Fruit fly (Drosophila melanogaster) whole organism, embryonic: Measurements from ENCODE around the gene Cad96Cb.

Source experiments
- Atf-2 ChIP-seq: fragments of 200-800 bp; sonication (Bioruptor generic); optimal IDR thresholded peaks from 2 replicates; lab custom pipeline; 2016; ENCODE audit warnings: missing biosample characterization, missing genetic modification characterization
- B-H2 ChIP-seq: fragments of 200-800 bp; sonication (Bioruptor generic); optimal IDR thresholded peaks from 2 replicates; lab custom pipeline; 2018; ENCODE audit warnings: missing biosample characterization, mild to moderate bottlenecking, missing genetic modification characterization
- BEAF-32 ChIP-seq: fragments of 200-800 bp; sonication (Bioruptor generic); optimal IDR thresholded peaks from 3 replicates; lab custom pipeline; 2017; ENCODE audit warnings: missing biosample characterization, missing genetic modification characterization, mild to moderate bottlenecking, moderate library complexity, missing genetic modification reagents
- Blimp-1 ChIP-seq: fragments of 200-800 bp; sonication (Bioruptor generic); optimal IDR thresholded peaks from 3 replicates; lab custom pipeline; 2018; ENCODE audit warnings: missing biosample characterization, missing genetic modification characterization, mild to moderate bottlenecking, moderate library complexity, missing genetic modification reagents
- Bteb2 ChIP-seq: fragments of 200-800 bp; sonication (Bioruptor generic); optimal IDR thresholded peaks from 2 replicates; lab custom pipeline; 2016; ENCODE audit warnings: missing biosample characterization, missing genetic modification characterization
- CG10321 ChIP-seq: fragments of 200-800 bp; sonication (Bioruptor generic); IDR thresholded peaks from 2 replicates; pipeline ENCODE4 v1.3.6; 2022; ENCODE audit warnings: missing biosample characterization, missing genetic modification characterization
- CG10431 ChIP-seq: fragments of 200-800 bp; sonication (Bioruptor generic); optimal IDR thresholded peaks from 3 replicates; lab custom pipeline; 2018; ENCODE audit warnings: missing biosample characterization, mild to moderate bottlenecking, missing genetic modification characterization
- CG10462 ChIP-seq: fragments of 200-800 bp; sonication (Bioruptor generic); optimal IDR thresholded peaks from 2 replicates; lab custom pipeline; 2016; ENCODE audit warnings: missing biosample characterization, missing genetic modification characterization
- CG10654 ChIP-seq: fragments of 200-800 bp; sonication (Bioruptor generic); optimal IDR thresholded peaks from 2 replicates; lab custom pipeline; 2016; ENCODE audit warnings: missing biosample characterization, missing genetic modification characterization
- CG14667 ChIP-seq: fragments of 200-800 bp; sonication (Bioruptor generic); IDR thresholded peaks from 2 replicates; pipeline ENCODE4 v1.3.6; 2022; ENCODE audit warnings: missing biosample characterization, missing genetic modification characterization
- CG15479 ChIP-seq: fragments of 200-800 bp; sonication (Bioruptor generic); optimal IDR thresholded peaks from 3 replicates; lab custom pipeline; 2019; ENCODE audit warnings: missing biosample characterization, mild to moderate bottlenecking, missing genetic modification characterization, moderate library complexity
- CG18262 ChIP-seq: fragments of 200-800 bp; optimal IDR thresholded peaks from 3 replicates; lab custom pipeline; 2019; ENCODE audit warnings: missing biosample characterization, mild to moderate bottlenecking, missing genetic modification characterization, moderate library complexity
- CG18599 ChIP-seq: fragments of 200-800 bp; sonication (Bioruptor generic); optimal IDR thresholded peaks from 3 replicates; lab custom pipeline; 2017; ENCODE audit warnings: missing biosample characterization, missing genetic modification characterization, mild to moderate bottlenecking, moderate library complexity, missing genetic modification reagents
- CG2678 ChIP-seq: fragments of 200-800 bp; sonication (Bioruptor generic); optimal IDR thresholded peaks from 3 replicates; lab custom pipeline; 2019; ENCODE audit warnings: missing biosample characterization, mild to moderate bottlenecking, missing genetic modification characterization, moderate library complexity
- CG31224 ChIP-seq: fragments of 200-800 bp; sonication (Bioruptor generic); IDR thresholded peaks from 2 replicates; pipeline ENCODE4 v1.3.6; 2022; ENCODE audit warnings: missing biosample characterization, missing genetic modification characterization
- CG33213 ChIP-seq: fragments of 200-800 bp; sonication (Bioruptor generic); optimal IDR thresholded peaks from 3 replicates; lab custom pipeline; 2016; ENCODE audit warnings: missing biosample characterization, missing genetic modification characterization
- CG8478 ChIP-seq: fragments of >200 bp; optimal IDR thresholded peaks from 2 replicates; lab custom pipeline; 2018
- CG9609 ChIP-seq: fragments of 200-800 bp; sonication (Bioruptor generic); optimal IDR thresholded peaks from 3 replicates; lab custom pipeline; 2016; ENCODE audit warnings: missing biosample characterization, missing genetic modification characterization
- CkIIα-i1 ChIP-seq: fragments of 200-800 bp; sonication (Bioruptor generic); IDR thresholded peaks from 2 replicates; pipeline ENCODE4 v1.3.6; 2022; ENCODE audit warnings: missing biosample characterization, missing genetic modification characterization
- Doc3 ChIP-seq: fragments of 200-800 bp; sonication (Bioruptor generic); IDR thresholded peaks from 3 replicates; pipeline ENCODE4 v1.3.6; 2022; ENCODE audit warnings: missing biosample characterization, missing genetic modification characterization; ENCODE audit not compliant: partially characterized antibody
- ERR ChIP-seq: fragments of 200-800 bp; sonication (Bioruptor generic); optimal IDR thresholded peaks from 2 replicates; lab custom pipeline; 2016; ENCODE audit warnings: missing biosample characterization, missing genetic modification characterization
- Hr3 ChIP-seq: fragments of 200-800 bp; sonication (Bioruptor generic); optimal IDR thresholded peaks from 3 replicates; lab custom pipeline; 2016; ENCODE audit warnings: missing biosample characterization, missing genetic modification characterization
- Hsf ChIP-seq: fragments of 200-800 bp; sonication (Bioruptor generic); optimal IDR thresholded peaks from 3 replicates; lab custom pipeline; 2016; ENCODE audit warnings: missing biosample characterization, missing genetic modification characterization
- Max ChIP-seq: fragments of 200-800 bp; sonication (Bioruptor generic); optimal IDR thresholded peaks from 2 replicates; lab custom pipeline; 2016; ENCODE audit warnings: missing biosample characterization, mild to moderate bottlenecking, missing genetic modification characterization
- Mes4 ChIP-seq: fragments of 200-800 bp; sonication (Bioruptor generic); optimal IDR thresholded peaks from 2 replicates; lab custom pipeline; 2016; ENCODE audit warnings: missing biosample characterization, missing genetic modification characterization
- Mrtf ChIP-seq: fragments of 200-800 bp; sonication (Bioruptor generic); IDR thresholded peaks from 3 replicates; pipeline ENCODE4 v1.3.6; 2022; ENCODE audit warnings: missing biosample characterization, missing genetic modification characterization
- Oli ChIP-seq: fragments of 200-800 bp; sonication (Bioruptor generic); optimal IDR thresholded peaks from 2 replicates; lab custom pipeline; 2018; ENCODE audit warnings: missing biosample characterization, mild to moderate bottlenecking, missing genetic modification characterization, moderate library complexity
- Optix ChIP-seq: fragments of 200-800 bp; sonication (Bioruptor generic); IDR thresholded peaks from 3 replicates; pipeline ENCODE4 v1.3.6; 2022; ENCODE audit warnings: missing biosample characterization, missing genetic modification characterization
- Pdp1 ChIP-seq, 2 experiments: fragments of 200-800 bp; sonication (Bioruptor generic); optimal IDR thresholded peaks; 3 replicates each; lab custom pipeline; 2016; ENCODE audit warnings: missing biosample characterization in 2 of 2, missing genetic modification characterization in 2 of 2, mild to moderate bottlenecking in 1 of 2, moderate library complexity in 1 of 2
- Rx ChIP-seq: fragments of 200-800 bp; sonication (Bioruptor generic); IDR thresholded peaks from 2 replicates; pipeline ENCODE4 v1.3.6; 2022; ENCODE audit warnings: missing biosample characterization, missing genetic modification characterization
- Six4 ChIP-seq: fragments of 200-800 bp; sonication (Bioruptor generic); optimal IDR thresholded peaks from 2 replicates; lab custom pipeline; 2016; ENCODE audit warnings: missing biosample characterization, missing genetic modification characterization
- Spps ChIP-seq: fragments of 200-800 bp; sonication (Bioruptor generic); optimal IDR thresholded peaks from 2 replicates; lab custom pipeline; 2018; ENCODE audit warnings: missing biosample characterization, mild to moderate bottlenecking, missing genetic modification characterization
- Sry-δ ChIP-seq: fragments of 200-800 bp; sonication (Bioruptor generic); optimal IDR thresholded peaks from 2 replicates; lab custom pipeline; 2016; ENCODE audit warnings: missing biosample characterization, missing genetic modification characterization
- YL-1 ChIP-seq: fragments of 200-800 bp; sonication (Bioruptor generic); optimal IDR thresholded peaks from 3 replicates; lab custom pipeline; 2017; ENCODE audit warnings: missing biosample characterization, mild to moderate bottlenecking, missing genetic modification characterization
- ab ChIP-seq: fragments of 200-800 bp; sonication (Bioruptor generic); optimal IDR thresholded peaks from 2 replicates; lab custom pipeline; 2016; ENCODE audit warnings: missing biosample characterization, missing genetic modification characterization
- abd-A ChIP-seq: fragments of 200-800 bp; sonication (Bioruptor generic); optimal IDR thresholded peaks from 3 replicates; lab custom pipeline; 2019; ENCODE audit warnings: missing biosample characterization, mild to moderate bottlenecking, missing genetic modification characterization, moderate library complexity
- crp ChIP-seq, 2 experiments: fragments of 200-800 bp; sonication (Bioruptor generic); optimal IDR thresholded peaks; 2 replicates in 1 of 2; 3 replicates in 1 of 2; lab custom pipeline; 2017; ENCODE audit warnings: missing biosample characterization in 2 of 2, missing genetic modification characterization in 2 of 2, mild to moderate bottlenecking in 1 of 2, moderate library complexity in 1 of 2
- dati ChIP-seq: fragments of 200-800 bp; sonication (Bioruptor generic); IDR thresholded peaks from 2 replicates; pipeline ENCODE4 v1.3.6; 2022; ENCODE audit warnings: missing biosample characterization, missing genetic modification characterization
- ems ChIP-seq: fragments of 200-800 bp; sonication (Bioruptor generic); optimal IDR thresholded peaks from 3 replicates; lab custom pipeline; 2016; ENCODE audit warnings: missing biosample characterization, missing genetic modification characterization
- fd64A ChIP-seq: fragments of 200-800 bp; sonication (Bioruptor generic); optimal IDR thresholded peaks from 3 replicates; lab custom pipeline; 2018; ENCODE audit warnings: missing biosample characterization, mild to moderate bottlenecking, missing genetic modification characterization
- gem ChIP-seq: fragments of 200-800 bp; sonication (Bioruptor generic); optimal IDR thresholded peaks from 2 replicates; lab custom pipeline; 2019; ENCODE audit warnings: missing biosample characterization, mild to moderate bottlenecking, missing genetic modification characterization, moderate library complexity
- gt ChIP-seq: fragments of 200-800 bp; sonication (Bioruptor generic); IDR thresholded peaks from 2 replicates; pipeline ENCODE4 v1.3.6; 2022; ENCODE audit warnings: missing biosample characterization, missing genetic modification characterization
- hb ChIP-seq: fragments of 200-800 bp; sonication (Bioruptor generic); IDR thresholded peaks from 3 replicates; pipeline ENCODE4 v1.3.6; 2022; ENCODE audit warnings: missing biosample characterization, missing genetic modification characterization; ENCODE audit not compliant: partially characterized antibody
- lab ChIP-seq: fragments of 200-800 bp; sonication (Bioruptor generic); optimal IDR thresholded peaks from 3 replicates; lab custom pipeline; 2017; ENCODE audit warnings: missing biosample characterization, missing genetic modification characterization, mild to moderate bottlenecking, moderate library complexity, missing genetic modification reagents
- lov ChIP-seq, 2 experiments: fragments of 200-800 bp in 1 of 2; fragments of >200 bp in 1 of 2; sonication (Bioruptor generic) in 1 of 2; IDR thresholded peaks in 1 of 2; optimal IDR thresholded peaks in 1 of 2; 2 replicates in 1 of 2; 3 replicates in 1 of 2; pipeline versions ENCODE4 v1.3.6 to Lab custom; 2017 to 2022; ENCODE audit warnings: missing biosample characterization in 1 of 2, missing genetic modification characterization in 1 of 2
- nmo ChIP-seq: fragments of 200-800 bp; sonication (Bioruptor generic); optimal IDR thresholded peaks from 2 replicates; lab custom pipeline; 2018; ENCODE audit warnings: missing biosample characterization, mild to moderate bottlenecking, missing genetic modification characterization, moderate library complexity
- onecut ChIP-seq: fragments of 200-800 bp; sonication (Bioruptor generic); IDR thresholded peaks from 2 replicates; pipeline ENCODE4 v1.3.6; 2022; ENCODE audit warnings: missing biosample characterization, missing genetic modification characterization
- sisA ChIP-seq: fragments of 200-800 bp; sonication (Bioruptor generic); IDR thresholded peaks from 2 replicates; pipeline ENCODE4 v1.3.6; 2022; ENCODE audit warnings: missing biosample characterization, missing genetic modification characterization
- slou ChIP-seq: fragments of 200-800 bp; sonication (Bioruptor generic); optimal IDR thresholded peaks from 3 replicates; lab custom pipeline; 2016; ENCODE audit warnings: missing biosample characterization, missing genetic modification characterization
- wor ChIP-seq: fragments of 200-800 bp; sonication (Bioruptor generic); IDR thresholded peaks from 2 replicates; pipeline ENCODE4 v1.3.6; 2022; ENCODE audit warnings: missing biosample characterization, missing genetic modification characterization

Gene Cad96Cb

dm6 chr3R:25262322-25262761 is 30.2 kb upstream of the Cad96Cb start, which contains the start of the genes Kdsr and CG11858 (continued):
- no peak for TF ChIP-seq Six4
- TF ChIP-seq Doc3 (GFP tag; lab: Robert Waterston, UW), result no peak
- no peak for TF ChIP-seq Blimp-1 (GFP tag; lab: Kevin White, UChicago)
- no peak for TF ChIP-seq ab (GFP tag; lab: Kevin White, UChicago)
- TF ChIP-seq onecut (GFP tag; lab: Robert Waterston, UW), result no peak; the same call in 1 of the 2 replicates
- peak; percentile 63 to 70 for TF ChIP-seq Pdp1 (GFP tag; optimal IDR thresholded peaks at IDR 0.05; lab: Kevin White, UChicago)
- TF ChIP-seq crp (GFP tag; optimal IDR thresholded peaks at IDR 0.05; lab: Kevin White, UChicago), result peak in 1 of 2 experiments; percentile 49
- TF ChIP-seq Oli, result peak; percentile 46
- no peak for TF ChIP-seq dati (GFP tag; lab: Robert Waterston, UW)
- TF ChIP-seq CkIIα-i1 (GFP tag; lab: Robert Waterston, UW), result no peak
- peak; percentile 42; the same call in 1 of the 2 replicates for TF ChIP-seq CG31224
- peak; percentile 50 for TF ChIP-seq Rx (GFP tag; lab: Robert Waterston, UW)
- TF ChIP-seq BEAF-32 (GFP tag; lab: Kevin White, UChicago), result peak; percentile 52
- peak; percentile 26 for TF ChIP-seq CG9609 (GFP tag; lab: Kevin White, UChicago)
- TF ChIP-seq Hsf, result peak; percentile 70
- TF ChIP-seq CG33213, result peak; percentile 51
- TF ChIP-seq wor (GFP tag; lab: Robert Waterston, UW), result peak; percentile 46; the same call in 1 of the 2 replicates
- TF ChIP-seq CG10462 (GFP tag; lab: Kevin White, UChicago), result peak; percentile 19
- no peak for TF ChIP-seq abd-A (tag; lab: Kevin White, UChicago)
- TF ChIP-seq CG14667 (GFP tag; lab: Robert Waterston, UW), result peak; percentile 50; the same call in 1 of the 2 replicates
- no peak for TF ChIP-seq lov (optimal IDR thresholded peaks at IDR 0.05; lab: Kevin White, UChicago)
- TF ChIP-seq lov (GFP tag; IDR thresholded peaks at IDR 0.05; lab: Robert Waterston, UW), result 0 out of 3 replicates have a peak, but pooled peaks have one; percentile 63
- TF ChIP-seq Hr3, result peak; percentile 63
- peak; percentile 68 for TF ChIP-seq Bteb2 (GFP tag; lab: Kevin White, UChicago)
- TF ChIP-seq hb, result no peak
- peak; percentile 58 for TF ChIP-seq Sry-δ (GFP tag; lab: Kevin White, UChicago)
- no peak for TF ChIP-seq Mes4
- no peak for TF ChIP-seq Optix (GFP tag; lab: Robert Waterston, UW)
- TF ChIP-seq gt (GFP tag; lab: Robert Waterston, UW), result no peak
- TF ChIP-seq CG8478 (lab: Kevin White, UChicago), result no peak
- peak; percentile 51 for TF ChIP-seq Spps (tag; lab: Kevin White, UChicago)
- TF ChIP-seq sisA (GFP tag; lab: Robert Waterston, UW), result peak; percentile 68
- peak; percentile 3 for TF ChIP-seq YL-1 (GFP tag; lab: Kevin White, UChicago)
- TF ChIP-seq CG10431 (GFP tag; lab: Kevin White, UChicago), result no peak
- no peak for TF ChIP-seq Atf-2 (GFP tag; lab: Kevin White, UChicago)
- no peak for TF ChIP-seq CG15479 (GFP tag; lab: Kevin White, UChicago)
- TF ChIP-seq Mrtf (GFP tag; lab: Robert Waterston, UW), result no peak
- TF ChIP-seq gem (tag; lab: Kevin White, UChicago), result no peak
- peak; percentile 62 for TF ChIP-seq CG18262 (tag; lab: Kevin White, UChicago)
- TF ChIP-seq CG10321 (GFP tag; lab: Robert Waterston, UW), result no peak
- no peak for TF ChIP-seq ERR
- no peak for TF ChIP-seq CG2678 (tag; lab: Kevin White, UChicago)
- peak; percentile 72 for TF ChIP-seq Max
- TF ChIP-seq CG10654 (GFP tag; lab: Kevin White, UChicago), result peak; percentile 29
- TF ChIP-seq slou (GFP tag; lab: Kevin White, UChicago), result no peak
- peak; percentile 74 for TF ChIP-seq B-H2 (GFP tag; lab: Kevin White, UChicago)
- no peak for TF ChIP-seq CG18599 (GFP tag; lab: Kevin White, UChicago)
- no peak for TF ChIP-seq lab (GFP tag; lab: Kevin White, UChicago)
- peak; percentile 19 for TF ChIP-seq ems (GFP tag; lab: Kevin White, UChicago)
- TF ChIP-seq fd64A (GFP tag; lab: Kevin White, UChicago), result no peak
- TF ChIP-seq nmo, result peak; percentile 75
